Worm (Caenorhabditis elegans) whole organism, L3 larva: ENCODE results near the gene C55C3.8.

ENCODE experiments used
- R02D3.7 ChIP-seq: fragments of 150-350 bp; optimal IDR thresholded peaks from 2 replicates; lab custom pipeline; 2014; ENCODE audit warnings: missing biosample characterization, missing genetic modification characterization
- ZK546.5 ChIP-seq: sonication (generic microtip); optimal IDR thresholded peaks from 2 replicates; lab custom pipeline; 2017; ENCODE audit warnings: missing biosample characterization, missing genetic modification characterization
- aly-2 ChIP-seq: fragments of 150-350 bp; optimal IDR thresholded peaks from 2 replicates; lab custom pipeline; 2014; ENCODE audit warnings: missing biosample characterization, missing genetic modification characterization
- ama-1 ChIP-seq: fragments of 150-350 bp; optimal IDR thresholded peaks from 2 replicates; lab custom pipeline; 2018
- ceh-16 ChIP-seq: sonication (generic microtip); optimal IDR thresholded peaks from 2 replicates; lab custom pipeline; 2017; ENCODE audit warnings: missing biosample characterization, missing genetic modification characterization
- ceh-28 ChIP-seq: fragments of 150-350 bp; optimal IDR thresholded peaks from 2 replicates; lab custom pipeline; 2014; ENCODE audit warnings: missing biosample characterization, missing genetic modification reagents, missing genetic modification characterization
- ceh-82 ChIP-seq: fragments of 150-350 bp; optimal IDR thresholded peaks from 2 replicates; lab custom pipeline; 2014; ENCODE audit warnings: missing biosample characterization, missing genetic modification characterization
- ceh-9 ChIP-seq: sonication (generic microtip); optimal IDR thresholded peaks from 2 replicates; lab custom pipeline; 2018; ENCODE audit warnings: missing biosample characterization, missing genetic modification characterization
- daf-12 ChIP-seq: fragments of 150-350 bp; optimal IDR thresholded peaks from 2 replicates; lab custom pipeline; 2014; ENCODE audit warnings: missing biosample characterization, missing genetic modification reagents, missing genetic modification characterization
- egl-27 ChIP-seq: sonication (generic microtip); optimal IDR thresholded peaks from 4 replicates; lab custom pipeline; 2017; ENCODE audit warnings: missing biosample characterization, missing genetic modification reagents, missing genetic modification characterization
- egl-5 ChIP-seq: fragments of 150-350 bp; optimal IDR thresholded peaks from 2 replicates; lab custom pipeline; 2017; ENCODE audit warnings: missing biosample characterization, missing genetic modification reagents, missing genetic modification characterization, inconsistent platforms
- elt-1 ChIP-seq: fragments of 150-350 bp; optimal IDR thresholded peaks from 2 replicates; lab custom pipeline; 2014; ENCODE audit warnings: missing biosample characterization, missing genetic modification characterization
- elt-2 ChIP-seq: sonication (generic microtip); optimal IDR thresholded peaks from 2 replicates; lab custom pipeline; 2016; ENCODE audit warnings: missing genetic modification reagents, mild to moderate bottlenecking, missing genetic modification characterization, missing compliant biosample characterization
- elt-3 ChIP-seq, 3 experiments: fragments of 150-350 bp in 1 of 3; sonication (generic microtip) in 2 of 3; optimal IDR thresholded peaks; 2 replicates in 2 of 3; 4 replicates in 1 of 3; lab custom pipeline; 2014 to 2017; ENCODE audit warnings: missing biosample characterization in 3 of 3, missing genetic modification characterization in 3 of 3
- eor-1 ChIP-seq, 2 experiments: fragments of 150-350 bp; optimal IDR thresholded peaks; 2 replicates each; lab custom pipeline; 2014 to 2018; ENCODE audit warnings: missing biosample characterization in 2 of 2, missing genetic modification characterization in 2 of 2
- fkh-10 ChIP-seq: sonication (generic microtip); optimal IDR thresholded peaks from 2 replicates; lab custom pipeline; 2017; ENCODE audit warnings: missing biosample characterization, missing genetic modification reagents, missing genetic modification characterization
- fkh-2 ChIP-seq: fragments of 150-350 bp; optimal IDR thresholded peaks from 2 replicates; lab custom pipeline; 2014; ENCODE audit warnings: missing biosample characterization, missing genetic modification reagents, missing genetic modification characterization
- fos-1 ChIP-seq: fragments of 150-350 bp; optimal IDR thresholded peaks from 2 replicates; lab custom pipeline; 2014; ENCODE audit warnings: missing biosample characterization, missing genetic modification characterization
- hmg-11 ChIP-seq: sonication (generic microtip); optimal IDR thresholded peaks from 2 replicates; lab custom pipeline; 2016; ENCODE audit warnings: missing genetic modification characterization, missing compliant biosample characterization
- jun-1 ChIP-seq: fragments of 150-350 bp; optimal IDR thresholded peaks from 2 replicates; lab custom pipeline; 2014; ENCODE audit warnings: missing biosample characterization, missing genetic modification reagents, missing genetic modification characterization
- lin-15B ChIP-seq: fragments of 150-350 bp; optimal IDR thresholded peaks from 2 replicates; lab custom pipeline; 2014; ENCODE audit warnings: missing biosample characterization, missing genetic modification characterization
- lin-39 ChIP-seq: fragments of 150-350 bp; optimal IDR thresholded peaks from 2 replicates; lab custom pipeline; 2018; ENCODE audit warnings: missing biosample characterization, missing genetic modification reagents, missing genetic modification characterization
- lsy-12 ChIP-seq: sonication (generic microtip); optimal IDR thresholded peaks from 2 replicates; lab custom pipeline; 2016; ENCODE audit warnings: mild to moderate bottlenecking, missing genetic modification characterization, missing compliant biosample characterization
- mdl-1 ChIP-seq: fragments of 150-350 bp; optimal IDR thresholded peaks from 2 replicates; lab custom pipeline; 2014; ENCODE audit warnings: missing biosample characterization, missing genetic modification characterization
- mml-1 ChIP-seq: fragments of 150-350 bp; sonication (generic microtip); optimal IDR thresholded peaks from 3 replicates; lab custom pipeline; 2014; ENCODE audit warnings: missing biosample characterization, missing genetic modification characterization
- nfya-1 ChIP-seq: sonication (generic microtip); optimal IDR thresholded peaks from 2 replicates; lab custom pipeline; 2017; ENCODE audit warnings: missing genetic modification characterization, mild to moderate bottlenecking, missing compliant biosample characterization, antibody characterized with exemption, moderate library complexity; ENCODE audit not compliant: insufficient read depth
- nhr-11 ChIP-seq: fragments of 150-350 bp; optimal IDR thresholded peaks from 2 replicates; lab custom pipeline; 2014; ENCODE audit warnings: missing biosample characterization, missing genetic modification characterization
- nhr-12 ChIP-seq: fragments of 150-350 bp; optimal IDR thresholded peaks from 2 replicates; lab custom pipeline; 2014; ENCODE audit warnings: missing biosample characterization, missing genetic modification characterization
- nhr-23 ChIP-seq: fragments of 150-350 bp; optimal IDR thresholded peaks from 2 replicates; lab custom pipeline; 2014; ENCODE audit warnings: missing biosample characterization, missing genetic modification reagents, missing genetic modification characterization
- nhr-237 ChIP-seq: fragments of 150-350 bp; optimal IDR thresholded peaks from 2 replicates; lab custom pipeline; 2014; ENCODE audit warnings: missing biosample characterization, missing genetic modification characterization
- nhr-25 ChIP-seq: sonication (generic microtip); optimal IDR thresholded peaks from 2 replicates; lab custom pipeline; 2017; ENCODE audit warnings: missing biosample characterization, missing genetic modification characterization
- nhr-28 ChIP-seq: fragments of 150-350 bp; optimal IDR thresholded peaks from 2 replicates; lab custom pipeline; 2014; ENCODE audit warnings: missing biosample characterization, missing genetic modification characterization
- nhr-43 ChIP-seq: sonication (generic microtip); optimal IDR thresholded peaks from 2 replicates; lab custom pipeline; 2016; ENCODE audit warnings: mild to moderate bottlenecking, missing genetic modification characterization, missing compliant biosample characterization; ENCODE audit not compliant: poor library complexity, severe bottlenecking
- nhr-67 ChIP-seq: fragments of 150-350 bp; optimal IDR thresholded peaks from 2 replicates; lab custom pipeline; 2014; ENCODE audit warnings: missing biosample characterization, missing genetic modification characterization
- nhr-76 ChIP-seq: fragments of 150-350 bp; sonication (generic microtip); optimal IDR thresholded peaks from 5 replicates; lab custom pipeline; 2014; ENCODE audit warnings: missing biosample characterization, missing genetic modification characterization
- nhr-77 ChIP-seq: fragments of 150-350 bp; optimal IDR thresholded peaks from 2 replicates; lab custom pipeline; 2014; ENCODE audit warnings: missing biosample characterization, missing genetic modification characterization
- pha-4 ChIP-seq: fragments of 150-350 bp; optimal IDR thresholded peaks from 2 replicates; lab custom pipeline; 2014; ENCODE audit warnings: missing biosample characterization, missing genetic modification reagents, missing genetic modification characterization
- pqm-1 ChIP-seq: fragments of 150-350 bp; optimal IDR thresholded peaks from 2 replicates; lab custom pipeline; 2017; ENCODE audit warnings: missing biosample characterization, missing genetic modification characterization, inconsistent platforms
- sea-2 ChIP-seq: fragments of 150-350 bp; sonication (generic microtip); optimal IDR thresholded peaks from 4 replicates; lab custom pipeline; 2014; ENCODE audit warnings: missing biosample characterization, missing genetic modification reagents, missing genetic modification characterization
- skn-1 ChIP-seq: fragments of 150-350 bp; optimal IDR thresholded peaks from 2 replicates; lab custom pipeline; 2014; ENCODE audit warnings: missing biosample characterization, missing genetic modification characterization
- snpc-4 ChIP-seq: fragments of 150-350 bp; optimal IDR thresholded peaks from 2 replicates; lab custom pipeline; 2014; ENCODE audit warnings: missing biosample characterization, missing genetic modification characterization
- tbx-2 ChIP-seq: sonication (generic microtip); optimal IDR thresholded peaks from 2 replicates; lab custom pipeline; 2016; ENCODE audit warnings: mild to moderate bottlenecking, missing genetic modification characterization, missing compliant biosample characterization
- unc-39 ChIP-seq: sonication (generic microtip); optimal IDR thresholded peaks from 4 replicates; lab custom pipeline; 2017; ENCODE audit warnings: missing biosample characterization, missing genetic modification characterization
- unc-62 ChIP-seq: fragments of 150-350 bp; sonication (generic microtip); optimal IDR thresholded peaks from 4 replicates; lab custom pipeline; 2014; ENCODE audit warnings: missing biosample characterization, missing genetic modification reagents, missing genetic modification characterization
- zag-1 ChIP-seq: fragments of 150-350 bp; optimal IDR thresholded peaks from 2 replicates; lab custom pipeline; 2014; ENCODE audit warnings: missing biosample characterization, missing genetic modification characterization
- ztf-11 ChIP-seq: fragments of 150-350 bp; optimal IDR thresholded peaks from 2 replicates; lab custom pipeline; 2014; ENCODE audit warnings: missing biosample characterization, missing genetic modification characterization
- ztf-4 ChIP-seq: fragments of 150-350 bp; optimal IDR thresholded peaks from 2 replicates; lab custom pipeline; 2014; ENCODE audit warnings: missing biosample characterization, missing genetic modification characterization

C55C3.8 gene

DNA sequence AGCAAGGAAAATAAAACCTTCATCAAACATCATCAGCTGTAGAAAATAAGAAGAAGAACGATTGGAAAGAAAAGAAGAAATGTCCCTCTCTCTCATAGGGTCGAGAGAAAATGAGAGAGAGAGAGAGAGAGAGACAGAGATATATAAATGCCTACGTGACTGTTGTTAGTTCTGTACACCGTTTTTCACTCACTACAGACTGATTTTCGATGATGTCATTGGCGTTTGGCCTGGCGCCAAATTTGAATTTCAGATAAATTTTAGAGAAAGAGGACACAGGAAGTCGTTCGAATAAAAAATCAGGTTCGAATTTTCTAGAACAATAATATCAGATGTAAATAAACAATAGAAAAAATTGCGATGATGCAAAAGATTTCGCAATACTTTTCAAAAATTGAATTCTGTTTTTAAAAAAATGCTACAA lies 34.9 kb upstream of the C55C3.8 start (continued):
- peak; percentile 49 for TF ChIP-seq R02D3.7 (tag; lab: Kevin White, UChicago)
- TF ChIP-seq lsy-12 = peak; percentile 36
- TF ChIP-seq nhr-76 = no peak
- no peak for TF ChIP-seq ceh-16
- TF ChIP-seq mml-1 (tag; lab: Kevin White, UChicago) = no peak
- TF ChIP-seq nhr-23 = peak; percentile 87
- TF ChIP-seq zag-1 (tag; lab: Kevin White, UChicago) = no peak
- TF ChIP-seq skn-1 (tag; lab: Kevin White, UChicago) = no peak
- no peak for TF ChIP-seq tbx-2 (tag; lab: Kevin White, UChicago)
- no peak for TF ChIP-seq fos-1 (tag; lab: Kevin White, UChicago)
- TF ChIP-seq nhr-237 (tag; lab: Kevin White, UChicago) = no peak
- TF ChIP-seq ama-1 (lab: Kevin White, UChicago) = no peak
- peak; percentile 24 for TF ChIP-seq pha-4 (tag; lab: Kevin White, UChicago)
- TF ChIP-seq ceh-82 (tag; lab: Kevin White, UChicago) = no peak
- TF ChIP-seq mdl-1 (tag; lab: Kevin White, UChicago) = no peak
- TF ChIP-seq ceh-28 (tag; lab: Kevin White, UChicago) = no peak
- TF ChIP-seq ztf-11 (tag; lab: Kevin White, UChicago) = no peak
- TF ChIP-seq nhr-28 (tag; lab: Kevin White, UChicago) = no peak
- TF ChIP-seq daf-12 (tag; lab: Kevin White, UChicago) = no peak
- TF ChIP-seq fkh-2 (tag; lab: Kevin White, UChicago) = no peak
- TF ChIP-seq egl-27 (tag; lab: Kevin White, UChicago) = peak; percentile 29
- no peak for TF ChIP-seq fkh-10 (GFP tag; lab: Kevin White, UChicago)
- no peak for TF ChIP-seq sea-2

DNA sequence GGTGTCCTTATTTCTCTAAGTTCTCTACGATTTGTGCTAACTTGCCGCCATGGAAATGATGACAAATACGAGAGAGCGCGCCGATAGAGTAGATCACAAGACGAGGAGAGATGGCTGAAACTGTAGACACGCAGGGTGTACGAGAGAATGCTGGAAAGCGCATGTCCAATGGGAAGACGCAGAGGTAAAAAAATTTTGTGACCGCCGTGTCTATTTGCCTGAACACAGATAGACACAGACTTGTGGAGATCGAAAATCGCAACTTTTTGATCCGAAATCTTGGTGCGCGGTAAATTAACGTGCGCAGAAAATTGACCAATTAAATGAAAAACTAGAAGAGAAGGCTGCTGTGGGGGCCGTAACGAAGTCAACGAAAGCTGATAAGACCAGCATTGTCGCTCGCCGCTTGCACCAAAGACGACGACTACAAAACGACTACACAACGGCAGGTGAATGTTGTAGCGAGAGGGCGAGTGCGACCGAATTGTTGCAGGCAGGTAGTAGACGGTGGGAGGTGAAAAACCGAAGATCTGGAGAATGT lies 33.6 kb upstream of the C55C3.8 start:
- no peak for TF ChIP-seq nhr-12 (tag; lab: Kevin White, UChicago)
- TF ChIP-seq skn-1 (tag; lab: Kevin White, UChicago) = no peak
- TF ChIP-seq zag-1 (tag; lab: Kevin White, UChicago) = no peak
- peak; percentile 94 for TF ChIP-seq nhr-23
- peak; percentile 70 for TF ChIP-seq jun-1 (tag; lab: Kevin White, UChicago)
- peak; percentile 37 for TF ChIP-seq snpc-4 (tag; lab: Kevin White, UChicago)
- no peak for TF ChIP-seq ztf-11 (tag; lab: Kevin White, UChicago)
- peak; percentile 23 for TF ChIP-seq pqm-1 (tag; lab: Kevin White, UChicago)
- peak; percentile 67 for TF ChIP-seq ceh-28 (tag; lab: Kevin White, UChicago)
- peak; percentile 47 for TF ChIP-seq elt-2 (tag; lab: Kevin White, UChicago)
- TF ChIP-seq eor-1 (tag; optimal IDR thresholded peaks at IDR 0.05; lab: Kevin White, UChicago) = no peak
- TF ChIP-seq ceh-16 = no peak
- TF ChIP-seq mdl-1 (tag; lab: Kevin White, UChicago) = no peak
- TF ChIP-seq nhr-43 (tag; lab: Kevin White, UChicago) = peak; percentile 94
- no peak for TF ChIP-seq elt-3 (tag; optimal IDR thresholded peaks at IDR 0.05; lab: Kevin White, UChicago)
- TF ChIP-seq ztf-4 = peak; percentile 36
- TF ChIP-seq nhr-25 (tag; lab: Kevin White, UChicago) = peak; percentile 94
- no peak for TF ChIP-seq nhr-77 (tag; lab: Kevin White, UChicago)
- TF ChIP-seq unc-39 = no peak
- no peak for TF ChIP-seq elt-1 (tag; lab: Kevin White, UChicago)
- TF ChIP-seq mml-1 (tag; lab: Kevin White, UChicago) = no peak
- peak; percentile 12 for TF ChIP-seq lin-39
- no peak for TF ChIP-seq daf-12 (tag; lab: Kevin White, UChicago)
- TF ChIP-seq nfya-1 (tag; lab: Kevin White, UChicago) = peak; percentile 84
- TF ChIP-seq tbx-2 (tag; lab: Kevin White, UChicago) = peak; percentile 59
- TF ChIP-seq lsy-12 = peak; percentile 49
- peak; percentile 62 for TF ChIP-seq lin-15B (tag; lab: Kevin White, UChicago)
- TF ChIP-seq hmg-11 (tag; lab: Kevin White, UChicago) = peak; percentile 31
- TF ChIP-seq nhr-237 (tag; lab: Kevin White, UChicago) = no peak
- no peak for TF ChIP-seq egl-27 (tag; lab: Kevin White, UChicago)
- TF ChIP-seq nhr-67 (tag; lab: Kevin White, UChicago) = no peak
- TF ChIP-seq nhr-28 (tag; lab: Kevin White, UChicago) = no peak
- TF ChIP-seq fkh-10 (GFP tag; lab: Kevin White, UChicago) = no peak
- no peak for TF ChIP-seq ceh-9 (tag; lab: Kevin White, UChicago)
- TF ChIP-seq nhr-11 (tag; lab: Kevin White, UChicago) = peak; percentile 67
- peak; percentile 46 for TF ChIP-seq R02D3.7 (tag; lab: Kevin White, UChicago)
- TF ChIP-seq ZK546.5 (tag; lab: Kevin White, UChicago) = no peak
- TF ChIP-seq ama-1 (lab: Kevin White, UChicago) = no peak
- no peak for TF ChIP-seq fkh-2 (tag; lab: Kevin White, UChicago)
- TF ChIP-seq egl-5 (tag; lab: Kevin White, UChicago) = no peak
- no peak for TF ChIP-seq ceh-82 (tag; lab: Kevin White, UChicago)
- TF ChIP-seq aly-2 (tag; lab: Kevin White, UChicago) = no peak
- peak; percentile 81 for TF ChIP-seq pha-4 (tag; lab: Kevin White, UChicago)
- TF ChIP-seq fos-1 (tag; lab: Kevin White, UChicago) = no peak
- TF ChIP-seq unc-62 (GFP tag; lab: Kevin White, UChicago) = no peak
